Worm (Caenorhabditis elegans) whole organism, L3 larva: ENCODE data around the gene mpst-4.
A peak's percentile ranks its signal among the peaks of the same experiment; 100 is the strongest.
"Not testable (repeated sequence)": the region's sequence is repeated elsewhere in the genome, so short reads cannot be mapped to it uniquely, and the experiment has no call there.

Experiments used
- R02D3.7 ChIP-seq: fragments of 150-350 bp; optimal IDR thresholded peaks from 2 replicates; lab custom pipeline; 2014; ENCODE audit warnings: missing biosample characterization, missing genetic modification characterization
- ZK546.5 ChIP-seq: sonication (generic microtip); optimal IDR thresholded peaks from 2 replicates; lab custom pipeline; 2017; ENCODE audit warnings: missing biosample characterization, missing genetic modification characterization
- aly-2 ChIP-seq: fragments of 150-350 bp; optimal IDR thresholded peaks from 2 replicates; lab custom pipeline; 2014; ENCODE audit warnings: missing biosample characterization, missing genetic modification characterization
- ama-1 ChIP-seq: fragments of 150-350 bp; optimal IDR thresholded peaks from 2 replicates; lab custom pipeline; 2018
- ceh-28 ChIP-seq: fragments of 150-350 bp; optimal IDR thresholded peaks from 2 replicates; lab custom pipeline; 2014; ENCODE audit warnings: missing biosample characterization, missing genetic modification reagents, missing genetic modification characterization
- ceh-82 ChIP-seq: fragments of 150-350 bp; optimal IDR thresholded peaks from 2 replicates; lab custom pipeline; 2014; ENCODE audit warnings: missing biosample characterization, missing genetic modification characterization
- egl-5 ChIP-seq: fragments of 150-350 bp; optimal IDR thresholded peaks from 2 replicates; lab custom pipeline; 2017; ENCODE audit warnings: missing biosample characterization, missing genetic modification reagents, missing genetic modification characterization, inconsistent platforms
- elt-2 ChIP-seq: sonication (generic microtip); optimal IDR thresholded peaks from 2 replicates; lab custom pipeline; 2016; ENCODE audit warnings: missing genetic modification reagents, mild to moderate bottlenecking, missing genetic modification characterization, missing compliant biosample characterization
- elt-3 ChIP-seq, 3 experiments: fragments of 150-350 bp in 1 of 3; sonication (generic microtip) in 2 of 3; optimal IDR thresholded peaks; 2 replicates in 2 of 3; 4 replicates in 1 of 3; lab custom pipeline; 2014 to 2017; ENCODE audit warnings: missing biosample characterization in 3 of 3, missing genetic modification characterization in 3 of 3
- fkh-10 ChIP-seq: sonication (generic microtip); optimal IDR thresholded peaks from 2 replicates; lab custom pipeline; 2017; ENCODE audit warnings: missing biosample characterization, missing genetic modification reagents, missing genetic modification characterization
- jun-1 ChIP-seq: fragments of 150-350 bp; optimal IDR thresholded peaks from 2 replicates; lab custom pipeline; 2014; ENCODE audit warnings: missing biosample characterization, missing genetic modification reagents, missing genetic modification characterization
- lin-15B ChIP-seq: fragments of 150-350 bp; optimal IDR thresholded peaks from 2 replicates; lab custom pipeline; 2014; ENCODE audit warnings: missing biosample characterization, missing genetic modification characterization
- lsy-12 ChIP-seq: sonication (generic microtip); optimal IDR thresholded peaks from 2 replicates; lab custom pipeline; 2016; ENCODE audit warnings: mild to moderate bottlenecking, missing genetic modification characterization, missing compliant biosample characterization
- mdl-1 ChIP-seq: fragments of 150-350 bp; optimal IDR thresholded peaks from 2 replicates; lab custom pipeline; 2014; ENCODE audit warnings: missing biosample characterization, missing genetic modification characterization
- nfya-1 ChIP-seq: sonication (generic microtip); optimal IDR thresholded peaks from 2 replicates; lab custom pipeline; 2017; ENCODE audit warnings: missing genetic modification characterization, mild to moderate bottlenecking, missing compliant biosample characterization, antibody characterized with exemption, moderate library complexity; ENCODE audit not compliant: insufficient read depth
- nhr-12 ChIP-seq: fragments of 150-350 bp; optimal IDR thresholded peaks from 2 replicates; lab custom pipeline; 2014; ENCODE audit warnings: missing biosample characterization, missing genetic modification characterization
- nhr-23 ChIP-seq: fragments of 150-350 bp; optimal IDR thresholded peaks from 2 replicates; lab custom pipeline; 2014; ENCODE audit warnings: missing biosample characterization, missing genetic modification reagents, missing genetic modification characterization
- nhr-25 ChIP-seq: sonication (generic microtip); optimal IDR thresholded peaks from 2 replicates; lab custom pipeline; 2017; ENCODE audit warnings: missing biosample characterization, missing genetic modification characterization
- nhr-28 ChIP-seq: fragments of 150-350 bp; optimal IDR thresholded peaks from 2 replicates; lab custom pipeline; 2014; ENCODE audit warnings: missing biosample characterization, missing genetic modification characterization
- nhr-67 ChIP-seq: fragments of 150-350 bp; optimal IDR thresholded peaks from 2 replicates; lab custom pipeline; 2014; ENCODE audit warnings: missing biosample characterization, missing genetic modification characterization
- nhr-76 ChIP-seq: fragments of 150-350 bp; sonication (generic microtip); optimal IDR thresholded peaks from 5 replicates; lab custom pipeline; 2014; ENCODE audit warnings: missing biosample characterization, missing genetic modification characterization
- nhr-77 ChIP-seq: fragments of 150-350 bp; optimal IDR thresholded peaks from 2 replicates; lab custom pipeline; 2014; ENCODE audit warnings: missing biosample characterization, missing genetic modification characterization
- snpc-4 ChIP-seq: fragments of 150-350 bp; optimal IDR thresholded peaks from 2 replicates; lab custom pipeline; 2014; ENCODE audit warnings: missing biosample characterization, missing genetic modification characterization
- tbx-2 ChIP-seq: sonication (generic microtip); optimal IDR thresholded peaks from 2 replicates; lab custom pipeline; 2016; ENCODE audit warnings: mild to moderate bottlenecking, missing genetic modification characterization, missing compliant biosample characterization
- unc-62 ChIP-seq: fragments of 150-350 bp; sonication (generic microtip); optimal IDR thresholded peaks from 4 replicates; lab custom pipeline; 2014; ENCODE audit warnings: missing biosample characterization, missing genetic modification reagents, missing genetic modification characterization
- zag-1 ChIP-seq: fragments of 150-350 bp; optimal IDR thresholded peaks from 2 replicates; lab custom pipeline; 2014; ENCODE audit warnings: missing biosample characterization, missing genetic modification characterization
- ztf-11 ChIP-seq: fragments of 150-350 bp; optimal IDR thresholded peaks from 2 replicates; lab custom pipeline; 2014; ENCODE audit warnings: missing biosample characterization, missing genetic modification characterization
- ztf-4 ChIP-seq: fragments of 150-350 bp; optimal IDR thresholded peaks from 2 replicates; lab custom pipeline; 2014; ENCODE audit warnings: missing biosample characterization, missing genetic modification characterization

The mpst-4 gene

ce11 chrII:4849885-4850284, 13.4 kb downstream of the mpst-4 start, which contains the start of gene T23B7.3:
Gene T23B7.3 (plus strand): TSS chrII:4850185.
- no peak for TF ChIP-seq nhr-76 (tag; lab: Kevin White, UChicago)

- TF ChIP-seq nfya-1 (tag; lab: Kevin White, UChicago); snpc-4 (tag; lab: Kevin White, UChicago); elt-3 (tag; optimal IDR thresholded peaks at IDR 0.05; lab: Kevin White, UChicago): not testable (repeated sequence)
Measured at ce11 chrII:4842143-4842658, 21.1 kb downstream of the mpst-4 start, which contains the start of the genes T23B7.2 and nspd-4. Gene T23B7.2 (minus strand): TSS chrII:4842243. Gene nspd-4 (plus strand): TSS chrII:4842608.

- no peak for TF ChIP-seq egl-5 (tag; lab: Kevin White, UChicago)
- TF ChIP-seq R02D3.7 (tag; lab: Kevin White, UChicago), result no peak
- TF ChIP-seq ztf-4, result no peak
Measured at ce11 chrII:4837659-4838058, 25.6 kb downstream of the mpst-4 start, which contains the start of gene C33F10.12. Gene C33F10.12 (minus strand): TSS chrII:4837759.

ce11 chrII:4834761-4835160, 28.5 kb downstream of the mpst-4 start, which contains the start of the genes C33F10.11 and C33F10.1:
Gene C33F10.11 (minus strand): TSS chrII:4834861.
Gene C33F10.1 (plus strand): TSS chrII:4835023.
- TF ChIP-seq nhr-25 (tag; lab: Kevin White, UChicago) (no peak), nhr-23 (tag; lab: Kevin White, UChicago) (no peak), nhr-12 (no peak), elt-2 (tag; lab: Kevin White, UChicago) (no peak), ama-1 (lab: Kevin White, UChicago) (no peak), mdl-1 (tag; lab: Kevin White, UChicago) (no peak), ztf-11 (tag; lab: Kevin White, UChicago) (no peak), lin-15B (tag; lab: Kevin White, UChicago) (no peak), fkh-10 (no peak), ceh-28 (no peak), ceh-82 (tag; lab: Kevin White, UChicago) (no peak), nhr-77 (no peak), tbx-2 (tag; lab: Kevin White, UChicago) (no peak), elt-3 (tag; optimal IDR thresholded peaks at IDR 0.05; lab: Kevin White, UChicago) (no peak), ztf-4 (no peak)

ce11 chrII:4827734-4828609, 35.3 kb downstream of the mpst-4 start, which contains the start of the genes fbxb-88 and tbck-1:
Gene fbxb-88 (minus strand): TSS chrII:4827884.
Gene tbck-1 (plus strand): TSS chrII:4828559.
- TF ChIP-seq ceh-28 (peak; percentile 5), mdl-1 (tag; lab: Kevin White, UChicago) (no peak), nfya-1 (tag; lab: Kevin White, UChicago) (peak; percentile 63), lin-15B (tag; lab: Kevin White, UChicago) (peak; percentile 40), nhr-28 (tag; lab: Kevin White, UChicago) (no peak)
- TF ChIP-seq, all 47 proteins: peak for 3

ce11 chrII:4825133-4825532, 38.1 kb downstream of the mpst-4 start, which contains the start of the genes C33F10.8 and msp-40:
Gene C33F10.8 (minus strand): TSS chrII:4825233.
Gene msp-40 (plus strand): TSS chrII:4825414.
- not testable (repeated sequence) for TF ChIP-seq elt-3 (tag; optimal IDR thresholded peaks at IDR 0.05; lab: Kevin White, UChicago); nhr-25 (tag; lab: Kevin White, UChicago); ceh-82 (tag; lab: Kevin White, UChicago)

- TF ChIP-seq nhr-25 (tag; lab: Kevin White, UChicago), result no peak
- no peak for TF ChIP-seq ceh-28
- TF ChIP-seq elt-2 (tag; lab: Kevin White, UChicago), result no peak
- TF ChIP-seq aly-2 (tag; lab: Kevin White, UChicago), result no peak
- TF ChIP-seq egl-5 (tag; lab: Kevin White, UChicago), result no peak
- TF ChIP-seq tbx-2 (tag; lab: Kevin White, UChicago), result no peak
- no peak for TF ChIP-seq zag-1 (tag; lab: Kevin White, UChicago)
- TF ChIP-seq jun-1 (tag; lab: Kevin White, UChicago), result no peak
- no peak for TF ChIP-seq nhr-67 (tag; lab: Kevin White, UChicago)
- no peak for TF ChIP-seq unc-62 (GFP tag; lab: Kevin White, UChicago)
- TF ChIP-seq lsy-12 (tag; lab: Kevin White, UChicago), result no peak
- no peak for TF ChIP-seq lin-15B (tag; lab: Kevin White, UChicago)
- no peak for TF ChIP-seq ztf-11 (tag; lab: Kevin White, UChicago)
- no peak for TF ChIP-seq nhr-23 (tag; lab: Kevin White, UChicago)
- no peak for TF ChIP-seq ZK546.5 (tag; lab: Kevin White, UChicago)
Measured at ce11 chrII:4822610-4823009, 40.6 kb downstream of the mpst-4 start.
